Worm (Caenorhabditis elegans) whole organism, L2 larva: Measurements from ENCODE around the gene F44B9.8.

Experiments used
- ama-1 ChIP-seq: fragments of 150-350 bp; optimal IDR thresholded peaks from 2 replicates; lab custom pipeline; 2018; ENCODE audit warnings: inconsistent platforms
- ceh-82 ChIP-seq: fragments of 150-350 bp; optimal IDR thresholded peaks from 2 replicates; lab custom pipeline; 2014; ENCODE audit warnings: missing biosample characterization, missing genetic modification characterization
- elt-3 ChIP-seq: sonication (generic microtip); optimal IDR thresholded peaks from 2 replicates; lab custom pipeline; 2017; ENCODE audit warnings: missing biosample characterization, missing genetic modification characterization
- fos-1 ChIP-seq: fragments of 150-350 bp; optimal IDR thresholded peaks from 2 replicates; lab custom pipeline; 2014; ENCODE audit warnings: missing biosample characterization, missing genetic modification characterization
- nhr-77 ChIP-seq: fragments of 150-350 bp; optimal IDR thresholded peaks from 2 replicates; lab custom pipeline; 2014; ENCODE audit warnings: missing biosample characterization, missing genetic modification characterization
- peb-1 ChIP-seq: fragments of 150-350 bp; optimal IDR thresholded peaks from 2 replicates; lab custom pipeline; 2014; ENCODE audit warnings: missing biosample characterization, missing genetic modification characterization
- unc-39 ChIP-seq: fragments of 150-350 bp; optimal IDR thresholded peaks from 2 replicates; lab custom pipeline; 2014; ENCODE audit warnings: missing biosample characterization, missing genetic modification characterization
- unc-62 ChIP-seq: fragments of 150-350 bp; optimal IDR thresholded peaks from 2 replicates; lab custom pipeline; 2014; ENCODE audit warnings: missing biosample characterization, missing genetic modification reagents, missing genetic modification characterization

ce11 chrIII:8001557-8001956, 27.9 kb downstream of the F44B9.8 start:
- TF ChIP-seq fos-1 (tag; lab: Kevin White, UChicago) (no peak), unc-39 (tag; lab: Kevin White, UChicago) (no peak), peb-1 (tag; lab: Kevin White, UChicago) (no peak), elt-3 (tag; lab: Kevin White, UChicago) (no peak), ama-1 (lab: Kevin White, UChicago) (no peak), nhr-77 (no peak), unc-62 (GFP tag; lab: Kevin White, UChicago) (no peak), ceh-82 (no peak)
